Worm (Caenorhabditis elegans) whole organism, L1 larva: ENCODE measurements around the gene F49F1.12.
A peak's percentile ranks its signal among the peaks of the same experiment; 100 is the strongest.

Experiments used
- C04F5.9 ChIP-seq: sonication (generic microtip); optimal IDR thresholded peaks from 2 replicates; lab custom pipeline; 2016; ENCODE audit warnings: missing genetic modification characterization, missing compliant biosample characterization
- C16A3.4 ChIP-seq: fragments of 150-350 bp; optimal IDR thresholded peaks from 2 replicates; lab custom pipeline; 2014; ENCODE audit warnings: missing biosample characterization, missing genetic modification characterization
- C34B4.2 ChIP-seq: sonication (generic microtip); optimal IDR thresholded peaks from 2 replicates; lab custom pipeline; 2017; ENCODE audit warnings: mild to moderate bottlenecking, missing genetic modification characterization, missing compliant biosample characterization
- alr-1 ChIP-seq: fragments of 200-800 bp; sonication (Bioruptor generic); optimal IDR thresholded peaks from 2 replicates; lab custom pipeline; 2018; ENCODE audit warnings: borderline replicate concordance, mild to moderate bottlenecking, missing genetic modification characterization, missing compliant biosample characterization
- aly-2 ChIP-seq: fragments of 150-350 bp; optimal IDR thresholded peaks from 2 replicates; lab custom pipeline; 2014; ENCODE audit warnings: missing biosample characterization, missing genetic modification characterization
- blmp-1 ChIP-seq: fragments of 150-350 bp; optimal IDR thresholded peaks from 2 replicates; lab custom pipeline; 2014; ENCODE audit warnings: missing biosample characterization, missing genetic modification characterization
- ceh-63 ChIP-seq: fragments of 200-800 bp; sonication (Bioruptor generic); optimal IDR thresholded peaks from 2 replicates; lab custom pipeline; 2018; ENCODE audit warnings: mild to moderate bottlenecking, missing genetic modification characterization, missing compliant biosample characterization
- ces-1 ChIP-seq: fragments of 150-350 bp; optimal IDR thresholded peaks from 2 replicates; lab custom pipeline; 2014; ENCODE audit warnings: missing biosample characterization, missing genetic modification reagents, missing genetic modification characterization
- efl-3 ChIP-seq: fragments of 200-800 bp; sonication (Bioruptor generic); optimal IDR thresholded peaks from 2 replicates; lab custom pipeline; 2018; ENCODE audit warnings: mild to moderate bottlenecking, missing genetic modification characterization, missing compliant biosample characterization
- egl-13 ChIP-seq: sonication (generic microtip); optimal IDR thresholded peaks from 2 replicates; lab custom pipeline; 2016; ENCODE audit warnings: missing genotype, missing genetic modification reagents, missing genetic modification characterization, missing compliant biosample characterization
- elt-2 ChIP-seq: sonication (generic microtip); optimal IDR thresholded peaks from 2 replicates; lab custom pipeline; 2016; ENCODE audit warnings: missing genetic modification characterization, mild to moderate bottlenecking, inconsistent platforms, missing compliant biosample characterization, missing genetic modification reagents
- ets-5 ChIP-seq: fragments of 200-800 bp; sonication (Bioruptor generic); IDR thresholded peaks from 2 replicates; pipeline ENCODE4 v1.3.6; 2022; ENCODE audit warnings: missing genetic modification characterization, missing compliant biosample characterization
- fkh-10 ChIP-seq: sonication (generic microtip); optimal IDR thresholded peaks from 2 replicates; lab custom pipeline; 2017; ENCODE audit warnings: missing biosample characterization, missing genetic modification reagents, missing genetic modification characterization
- fkh-4 ChIP-seq: sonication (generic microtip); optimal IDR thresholded peaks from 2 replicates; lab custom pipeline; 2016; ENCODE audit warnings: missing compliant biosample characterization, missing genetic modification characterization, borderline replicate concordance
- fkh-8 ChIP-seq: sonication (generic microtip); optimal IDR thresholded peaks from 2 replicates; lab custom pipeline; 2016; ENCODE audit warnings: mild to moderate bottlenecking, missing genetic modification characterization, missing compliant biosample characterization
- hlh-17 ChIP-seq: fragments of 200-800 bp; sonication (Bioruptor generic); optimal IDR thresholded peaks from 2 replicates; lab custom pipeline; 2018; ENCODE audit warnings: missing genetic modification characterization, mild to moderate bottlenecking, missing compliant biosample characterization, moderate library complexity, borderline replicate concordance
- hlh-4 ChIP-seq: sonication (generic microtip); optimal IDR thresholded peaks from 2 replicates; lab custom pipeline; 2016; ENCODE audit warnings: mild to moderate bottlenecking, missing genetic modification characterization, missing compliant biosample characterization
- irx-1 ChIP-seq: sonication (generic microtip); optimal IDR thresholded peaks from 2 replicates; lab custom pipeline; 2016; ENCODE audit warnings: missing genetic modification characterization, missing compliant biosample characterization
- isw-1 ChIP-seq: fragments of 200-800 bp; sonication (Bioruptor generic); IDR thresholded peaks from 2 replicates; pipeline ENCODE4 v1.3.6; 2022; ENCODE audit warnings: missing genetic modification characterization, missing compliant biosample characterization
- lin-13 ChIP-seq: fragments of 150-350 bp; optimal IDR thresholded peaks from 2 replicates; lab custom pipeline; 2014; ENCODE audit warnings: missing biosample characterization, missing genetic modification reagents, missing genetic modification characterization
- lin-15B ChIP-seq: fragments of 150-350 bp; sonication (generic microtip); optimal IDR thresholded peaks from 3 replicates; lab custom pipeline; 2014; ENCODE audit warnings: missing biosample characterization, missing genetic modification characterization
- lin-39 ChIP-seq: fragments of 150-350 bp; optimal IDR thresholded peaks from 2 replicates; lab custom pipeline; 2014; ENCODE audit warnings: missing biosample characterization, missing genetic modification reagents, missing genetic modification characterization
- nhr-12 ChIP-seq: sonication (generic microtip); optimal IDR thresholded peaks from 2 replicates; lab custom pipeline; 2017; ENCODE audit warnings: missing biosample characterization, missing genetic modification characterization
- nhr-20 ChIP-seq: sonication (generic microtip); optimal IDR thresholded peaks from 2 replicates; lab custom pipeline; 2016; ENCODE audit warnings: mild to moderate bottlenecking, missing genetic modification characterization, missing compliant biosample characterization
- nhr-237 ChIP-seq: fragments of 150-350 bp; optimal IDR thresholded peaks from 2 replicates; lab custom pipeline; 2014; ENCODE audit warnings: missing biosample characterization, missing genetic modification characterization
- nhr-28 ChIP-seq: fragments of 150-350 bp; optimal IDR thresholded peaks from 2 replicates; lab custom pipeline; 2014; ENCODE audit warnings: missing biosample characterization, missing genetic modification characterization
- nhr-47 ChIP-seq: sonication (generic microtip); optimal IDR thresholded peaks from 2 replicates; lab custom pipeline; 2016; ENCODE audit warnings: mild to moderate bottlenecking, missing genetic modification characterization, moderate library complexity, missing compliant biosample characterization
- nhr-71 ChIP-seq: sonication (generic microtip); optimal IDR thresholded peaks from 2 replicates; lab custom pipeline; 2016; ENCODE audit warnings: mild to moderate bottlenecking, missing genetic modification characterization, moderate library complexity, missing compliant biosample characterization
- nhr-77 ChIP-seq: fragments of 150-350 bp; optimal IDR thresholded peaks from 2 replicates; lab custom pipeline; 2014; ENCODE audit warnings: missing biosample characterization, missing genetic modification characterization
- nhr-90 ChIP-seq: sonication (generic microtip); optimal IDR thresholded peaks from 2 replicates; lab custom pipeline; 2016; ENCODE audit warnings: mild to moderate bottlenecking, missing genetic modification characterization, missing compliant biosample characterization; ENCODE audit not compliant: poor library complexity
- pag-3 ChIP-seq: sonication (generic microtip); optimal IDR thresholded peaks from 2 replicates; lab custom pipeline; 2017; ENCODE audit warnings: missing genetic modification characterization, mild to moderate bottlenecking, missing compliant biosample characterization, antibody characterized with exemption, borderline replicate concordance; ENCODE audit not compliant: insufficient read depth
- pax-3 ChIP-seq: fragments of 200-800 bp; sonication (Bioruptor generic); optimal IDR thresholded peaks from 2 replicates; lab custom pipeline; 2018; ENCODE audit warnings: mild to moderate bottlenecking, missing genetic modification characterization, moderate library complexity, missing compliant biosample characterization
- skn-1 ChIP-seq: fragments of 150-350 bp; optimal IDR thresholded peaks from 2 replicates; lab custom pipeline; 2014; ENCODE audit warnings: missing biosample characterization, missing genetic modification characterization
- snu-23 ChIP-seq: sonication (generic microtip); optimal IDR thresholded peaks from 2 replicates; lab custom pipeline; 2016; ENCODE audit warnings: missing genetic modification characterization, missing compliant biosample characterization
- swsn-7 ChIP-seq: sonication (generic microtip); optimal IDR thresholded peaks from 2 replicates; lab custom pipeline; 2016; ENCODE audit warnings: missing genetic modification characterization, missing compliant biosample characterization
- tbx-2 ChIP-seq: sonication (generic microtip); optimal IDR thresholded peaks from 2 replicates; lab custom pipeline; 2016; ENCODE audit warnings: missing genetic modification characterization, missing compliant biosample characterization
- unc-30 ChIP-seq: sonication (generic microtip); optimal IDR thresholded peaks from 2 replicates; lab custom pipeline; 2017; ENCODE audit warnings: missing biosample characterization, missing genetic modification characterization
- unc-86 ChIP-seq: sonication (generic microtip); optimal IDR thresholded peaks from 2 replicates; lab custom pipeline; 2016; ENCODE audit warnings: missing genetic modification characterization, missing compliant biosample characterization
- unc-98 ChIP-seq: fragments of 200-800 bp; sonication (Bioruptor generic); IDR thresholded peaks from 2 replicates; pipeline ENCODE4 v1.3.6; 2022; ENCODE audit warnings: missing genetic modification characterization, missing compliant biosample characterization
- vab-15 ChIP-seq: sonication (generic microtip); optimal IDR thresholded peaks from 2 replicates; lab custom pipeline; 2017; ENCODE audit warnings: missing genotype, mild to moderate bottlenecking, missing genetic modification characterization, missing compliant biosample characterization
- xbp-1 ChIP-seq: sonication (generic microtip); optimal IDR thresholded peaks from 2 replicates; lab custom pipeline; 2016; ENCODE audit warnings: missing genetic modification characterization, missing compliant biosample characterization
- ztf-11 ChIP-seq, 2 experiments: sonication (generic microtip); optimal IDR thresholded peaks; 2 replicates each; lab custom pipeline; 2016 to 2017; ENCODE audit warnings: missing genetic modification characterization in 2 of 2, missing biosample characterization in 1 of 2, missing compliant biosample characterization in 1 of 2
- ztf-4 ChIP-seq: fragments of 150-350 bp; optimal IDR thresholded peaks from 2 replicates; lab custom pipeline; 2014; ENCODE audit warnings: missing biosample characterization, missing genetic modification characterization

The F49F1.12 gene

DNA sequence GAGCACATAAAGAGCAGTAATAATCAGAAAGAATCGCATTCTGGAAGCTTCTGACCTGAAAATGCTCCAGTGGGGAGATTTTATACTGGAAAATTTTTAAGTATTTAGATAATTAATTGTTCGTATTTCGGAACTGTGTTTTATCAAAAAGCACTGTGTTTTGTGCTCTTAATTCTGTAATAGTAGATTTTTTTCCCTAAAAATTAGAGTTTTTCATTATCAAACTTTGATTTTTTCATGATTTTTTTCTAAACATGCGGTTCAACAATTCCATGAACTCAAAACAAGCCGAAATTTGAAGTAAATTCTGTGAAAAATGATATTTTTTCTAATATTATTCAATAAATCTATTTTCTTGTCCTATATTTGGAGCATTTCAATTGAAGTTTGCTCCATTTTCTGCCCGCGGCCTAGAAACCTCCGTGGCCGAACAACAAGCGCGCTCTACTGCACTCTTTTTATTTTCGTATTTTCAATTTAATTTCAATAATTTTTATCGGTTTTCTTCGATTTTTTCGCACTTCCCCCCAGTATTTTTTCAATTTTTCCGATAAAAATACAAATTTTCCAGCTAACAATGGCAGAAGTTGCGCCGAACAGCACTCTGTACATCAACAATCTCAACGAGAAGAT, 28.8 kb upstream of the F49F1.12 start, which contains the start of the genes K08D10.13 and rnp-2 (continued):
- TF ChIP-seq elt-2 (tag; lab: Kevin White, UChicago), result no peak
- TF ChIP-seq ztf-11 (tag; optimal IDR thresholded peaks at IDR 0.05; lab: Kevin White, UChicago), result peak in 1 of 2 experiments; percentile 59
- TF ChIP-seq nhr-28 (tag; lab: Kevin White, UChicago), result no peak
- no peak for TF ChIP-seq ces-1 (GFP tag; lab: Kevin White, UChicago)
- peak; percentile 25 for TF ChIP-seq fkh-8 (tag; lab: Kevin White, UChicago)
- no peak for TF ChIP-seq hlh-4 (tag; lab: Kevin White, UChicago)
- no peak for TF ChIP-seq pag-3
- peak; percentile 73 for TF ChIP-seq lin-15B (tag; lab: Kevin White, UChicago)
- TF ChIP-seq nhr-77 (tag; lab: Kevin White, UChicago), result no peak
- peak; percentile 27 for TF ChIP-seq nhr-20
- no peak for TF ChIP-seq unc-98 (GFP tag; lab: Robert Waterston, UW)
- no peak for TF ChIP-seq efl-3 (GFP tag; lab: Kevin White, UChicago)
- no peak for TF ChIP-seq aly-2
- TF ChIP-seq snu-23 (GFP tag; lab: Kevin White, UChicago), result no peak
- TF ChIP-seq ztf-4 (tag; lab: Kevin White, UChicago), result no peak
- TF ChIP-seq nhr-90 (tag; lab: Kevin White, UChicago), result peak; percentile 59
- TF ChIP-seq xbp-1 (tag; lab: Kevin White, UChicago), result peak; percentile 59
- TF ChIP-seq swsn-7 (tag; lab: Kevin White, UChicago), result peak; percentile 54
- TF ChIP-seq skn-1 (tag; lab: Kevin White, UChicago), result no peak
- peak; percentile 16 for TF ChIP-seq C04F5.9
- peak; percentile 69 for TF ChIP-seq nhr-71 (tag; lab: Kevin White, UChicago)
- TF ChIP-seq unc-86 (tag; lab: Kevin White, UChicago), result no peak
- no peak for TF ChIP-seq vab-15 (tag; lab: Kevin White, UChicago)
- TF ChIP-seq unc-30 (tag; lab: Kevin White, UChicago), result no peak
- no peak for TF ChIP-seq lin-39 (tag; lab: Kevin White, UChicago)
- peak; percentile 29 for TF ChIP-seq isw-1 (GFP tag; lab: Robert Waterston, UW)
- TF ChIP-seq blmp-1, result no peak
- peak; percentile 66 for TF ChIP-seq nhr-47 (tag; lab: Kevin White, UChicago)
- TF ChIP-seq tbx-2, result peak; percentile 60
- TF ChIP-seq ceh-63 (GFP tag; lab: Kevin White, UChicago), result no peak
- TF ChIP-seq hlh-17 (GFP tag; lab: Kevin White, UChicago), result no peak
- TF ChIP-seq C34B4.2 (tag; lab: Kevin White, UChicago), result no peak
- peak; percentile 18 for TF ChIP-seq egl-13 (tag; lab: Kevin White, UChicago)
- no peak for TF ChIP-seq ets-5 (GFP tag; lab: Robert Waterston, UW)
- TF ChIP-seq nhr-12, result no peak
- peak; percentile 21 for TF ChIP-seq fkh-4
- TF ChIP-seq irx-1 (tag; lab: Kevin White, UChicago), result peak; percentile 61
- no peak for TF ChIP-seq pax-3 (tag; lab: Kevin White, UChicago)
- TF ChIP-seq alr-1 (tag; lab: Kevin White, UChicago), result no peak
- TF ChIP-seq C16A3.4 (tag; lab: Kevin White, UChicago), result peak; percentile 28
- peak; percentile 1 for TF ChIP-seq fkh-10 (GFP tag; lab: Kevin White, UChicago)
- no peak for TF ChIP-seq nhr-237 (tag; lab: Kevin White, UChicago)
- TF ChIP-seq lin-13 (GFP tag; lab: Kevin White, UChicago), result no peak
